Fruit fly (Drosophila melanogaster) whole organism, prepupa: ENCODE measurements around the gene Sclp.

Experiments
- Blimp-1 ChIP-seq: fragments of 200-800 bp; sonication (Bioruptor generic); optimal IDR thresholded peaks from 3 replicates; lab custom pipeline; 2017; ENCODE audit warnings: missing biosample characterization, missing genetic modification characterization, mild to moderate bottlenecking, moderate library complexity, missing genetic modification reagents
- CG10631 ChIP-seq: fragments of 200-800 bp; sonication (Bioruptor generic); optimal IDR thresholded peaks from 2 replicates; lab custom pipeline; 2016; ENCODE audit warnings: missing biosample characterization, missing genetic modification characterization
- CG10669 ChIP-seq: fragments of 200-800 bp; sonication (Bioruptor generic); optimal IDR thresholded peaks from 3 replicates; lab custom pipeline; 2018; ENCODE audit warnings: missing biosample characterization, mild to moderate bottlenecking, missing genetic modification characterization, moderate library complexity
- CG11294 ChIP-seq: fragments of 200-800 bp; sonication (Bioruptor generic); IDR thresholded peaks from 2 replicates; pipeline ENCODE4 v1.3.6; 2022; ENCODE audit warnings: missing biosample characterization, missing genetic modification characterization
- CG11902 ChIP-seq: fragments of 200-800 bp; sonication (Bioruptor generic); optimal IDR thresholded peaks from 3 replicates; lab custom pipeline; 2016; ENCODE audit warnings: missing biosample characterization, missing genetic modification characterization
- CG15336 ChIP-seq: fragments of 200-800 bp; sonication (Bioruptor generic); IDR thresholded peaks from 2 replicates; pipeline ENCODE4 v1.3.6; 2022; ENCODE audit warnings: missing biosample characterization, missing genetic modification characterization
- CG1621 ChIP-seq: fragments of 200-800 bp; sonication (Bioruptor generic); optimal IDR thresholded peaks from 3 replicates; lab custom pipeline; 2018; ENCODE audit warnings: missing biosample characterization, mild to moderate bottlenecking, missing genetic modification characterization
- CG16779 ChIP-seq: fragments of 200-800 bp; sonication (Bioruptor generic); optimal IDR thresholded peaks from 3 replicates; lab custom pipeline; 2017; ENCODE audit warnings: missing biosample characterization, mild to moderate bottlenecking, missing genetic modification characterization
- CG3032 ChIP-seq: fragments of 200-800 bp; optimal IDR thresholded peaks from 2 replicates; lab custom pipeline; 2019; ENCODE audit warnings: missing biosample characterization, mild to moderate bottlenecking, missing genetic modification characterization, moderate library complexity
- CG31627 ChIP-seq: fragments of 200-800 bp; sonication (Bioruptor generic); optimal IDR thresholded peaks from 3 replicates; lab custom pipeline; 2016; ENCODE audit warnings: missing biosample characterization, missing genetic modification characterization
- CG32006 ChIP-seq: fragments of 200-800 bp; sonication (Bioruptor generic); optimal IDR thresholded peaks from 3 replicates; lab custom pipeline; 2017; ENCODE audit warnings: missing biosample characterization, mild to moderate bottlenecking, missing genetic modification characterization
- CG34406 ChIP-seq: fragments of 200-800 bp; sonication (Bioruptor generic); optimal IDR thresholded peaks from 3 replicates; lab custom pipeline; 2016; ENCODE audit warnings: missing biosample characterization, missing genetic modification characterization
- CG4318 ChIP-seq: fragments of 200-800 bp; sonication (Bioruptor generic); optimal IDR thresholded peaks from 3 replicates; lab custom pipeline; 2017; ENCODE audit warnings: missing biosample characterization, mild to moderate bottlenecking, missing genetic modification characterization
- CG6163 ChIP-seq: fragments of 200-800 bp; sonication (Bioruptor generic); IDR thresholded peaks from 3 replicates; pipeline ENCODE4 v1.3.6; 2022; ENCODE audit warnings: missing biosample characterization, missing genetic modification characterization
- CG6792 ChIP-seq: fragments of 200-800 bp; sonication (Bioruptor generic); optimal IDR thresholded peaks from 3 replicates; lab custom pipeline; 2016; ENCODE audit warnings: missing biosample characterization, missing genetic modification characterization
- CG6808 ChIP-seq: fragments of 200-800 bp; sonication (Bioruptor generic); optimal IDR thresholded peaks from 3 replicates; lab custom pipeline; 2017; ENCODE audit warnings: missing biosample characterization, missing genetic modification characterization, mild to moderate bottlenecking, moderate library complexity, missing genetic modification reagents
- CG6854 ChIP-seq: fragments of 200-800 bp; sonication (Bioruptor generic); optimal IDR thresholded peaks from 2 replicates; lab custom pipeline; 2017; ENCODE audit warnings: missing biosample characterization, mild to moderate bottlenecking, missing genetic modification characterization
- CG7368 ChIP-seq: fragments of 200-800 bp; sonication (Bioruptor generic); optimal IDR thresholded peaks from 3 replicates; lab custom pipeline; 2016; ENCODE audit warnings: missing biosample characterization, missing genetic modification characterization
- CG8119 ChIP-seq: fragments of 200-800 bp; sonication (Bioruptor generic); IDR thresholded peaks from 3 replicates; pipeline ENCODE4 v1.3.6; 2022; ENCODE audit warnings: missing biosample characterization, missing genetic modification characterization
- CG8319 ChIP-seq: fragments of 200-800 bp; sonication (Bioruptor generic); optimal IDR thresholded peaks from 3 replicates; lab custom pipeline; 2016; ENCODE audit warnings: missing biosample characterization, missing genetic modification characterization
- CG8632 ChIP-seq: fragments of 200-800 bp; sonication (Bioruptor generic); optimal IDR thresholded peaks from 3 replicates; lab custom pipeline; 2016; ENCODE audit warnings: missing biosample characterization, missing genetic modification characterization
- CG9139 ChIP-seq: fragments of 200-800 bp; sonication (Bioruptor generic); optimal IDR thresholded peaks from 3 replicates; lab custom pipeline; 2017; ENCODE audit warnings: missing biosample characterization, mild to moderate bottlenecking, missing genetic modification characterization
- Eip75B ChIP-seq: fragments of 200-800 bp; sonication (Bioruptor generic); optimal IDR thresholded peaks from 3 replicates; lab custom pipeline; 2016; ENCODE audit warnings: missing biosample characterization, missing genetic modification characterization
- Eip78C ChIP-seq: fragments of 200-800 bp; sonication (Bioruptor generic); peaks from one replicate; lab custom pipeline; 2016; ENCODE audit warnings: missing biosample characterization, missing genetic modification characterization
- Eip93F ChIP-seq: fragments of 200-800 bp; sonication (Bioruptor generic); optimal IDR thresholded peaks from 2 replicates; lab custom pipeline; 2016; ENCODE audit warnings: missing biosample characterization, mild to moderate bottlenecking, missing genetic modification characterization
- Ets21C ChIP-seq: fragments of 200-800 bp; sonication (Bioruptor generic); optimal IDR thresholded peaks from 3 replicates; lab custom pipeline; 2016; ENCODE audit warnings: missing biosample characterization, missing genetic modification characterization
- Ets96B ChIP-seq: fragments of 200-800 bp; optimal IDR thresholded peaks from 2 replicates; lab custom pipeline; 2019; ENCODE audit warnings: missing biosample characterization, mild to moderate bottlenecking, missing genetic modification characterization, moderate library complexity
- Gug ChIP-seq: fragments of 200-800 bp; sonication (Bioruptor generic); IDR thresholded peaks from 2 replicates; pipeline ENCODE4 v1.3.6; 2022; ENCODE audit warnings: missing biosample characterization, missing genetic modification characterization
- Hr38 ChIP-seq: sonication (Bioruptor generic); optimal IDR thresholded peaks from 2 replicates; lab custom pipeline; 2016; ENCODE audit warnings: missing biosample characterization, missing genetic modification characterization
- Hr39 ChIP-seq: fragments of 200-800 bp; sonication (Bioruptor generic); optimal IDR thresholded peaks from 2 replicates; lab custom pipeline; 2016; ENCODE audit warnings: missing biosample characterization, missing genetic modification characterization
- Hr4 ChIP-seq: fragments of 200-800 bp; sonication (Bioruptor generic); optimal IDR thresholded peaks from 3 replicates; lab custom pipeline; 2016; ENCODE audit warnings: missing biosample characterization, missing genetic modification characterization
- Lpt ChIP-seq: fragments of 200-800 bp; sonication (Bioruptor generic); optimal IDR thresholded peaks from 3 replicates; lab custom pipeline; 2016; ENCODE audit warnings: missing biosample characterization, missing genetic modification characterization
- Met ChIP-seq: fragments of 200-800 bp; sonication (Bioruptor generic); optimal IDR thresholded peaks from 3 replicates; lab custom pipeline; 2016; ENCODE audit warnings: missing biosample characterization, missing genetic modification characterization
- OdsH ChIP-seq: fragments of 200-800 bp; sonication (Bioruptor generic); optimal IDR thresholded peaks from 3 replicates; lab custom pipeline; 2016; ENCODE audit warnings: missing biosample characterization, missing genetic modification characterization
- Smox ChIP-seq: fragments of 200-800 bp; sonication (Bioruptor generic); optimal IDR thresholded peaks from 3 replicates; lab custom pipeline; 2016; ENCODE audit warnings: missing biosample characterization, missing genetic modification characterization
- Sox102F ChIP-seq: fragments of 200-800 bp; sonication (Bioruptor generic); optimal IDR thresholded peaks from 2 replicates; lab custom pipeline; 2016; ENCODE audit warnings: missing biosample characterization, mild to moderate bottlenecking, missing genetic modification characterization
- Sox14 ChIP-seq: fragments of 200-800 bp; sonication (Bioruptor generic); optimal IDR thresholded peaks from 3 replicates; lab custom pipeline; 2016; ENCODE audit warnings: missing biosample characterization, missing genetic modification characterization
- Sox15 ChIP-seq: fragments of 200-800 bp; sonication (Bioruptor generic); optimal IDR thresholded peaks from 3 replicates; lab custom pipeline; 2016; ENCODE audit warnings: missing biosample characterization, missing genetic modification characterization
- achi ChIP-seq: fragments of 200-800 bp; sonication (Bioruptor generic); optimal IDR thresholded peaks from 3 replicates; lab custom pipeline; 2016; ENCODE audit warnings: missing biosample characterization, missing genetic modification characterization
- acj6 ChIP-seq: fragments of 200-800 bp; sonication (Bioruptor generic); optimal IDR thresholded peaks from 3 replicates; lab custom pipeline; 2016; ENCODE audit warnings: missing biosample characterization, missing genetic modification characterization
- cyc ChIP-seq: fragments of 200-800 bp; sonication (Bioruptor generic); optimal IDR thresholded peaks from 3 replicates; lab custom pipeline; 2016; ENCODE audit warnings: missing biosample characterization, missing genetic modification characterization
- dsx ChIP-seq: fragments of 200-800 bp; optimal IDR thresholded peaks from 3 replicates; lab custom pipeline; 2019; ENCODE audit warnings: missing biosample characterization, mild to moderate bottlenecking, missing genetic modification characterization, moderate library complexity; ENCODE audit not compliant: poor library complexity, severe bottlenecking
- eg ChIP-seq: fragments of 200-800 bp; sonication (Bioruptor generic); IDR thresholded peaks from 3 replicates; pipeline ENCODE4 v1.3.6; 2022; ENCODE audit warnings: missing biosample characterization, missing genetic modification characterization
- esn ChIP-seq: fragments of 200-800 bp; sonication (Bioruptor generic); optimal IDR thresholded peaks from 2 replicates; lab custom pipeline; 2016; ENCODE audit warnings: missing biosample characterization, mild to moderate bottlenecking, missing genetic modification characterization, moderate library complexity
- fd59A ChIP-seq: fragments of 200-800 bp; sonication (Bioruptor generic); optimal IDR thresholded peaks from 2 replicates; lab custom pipeline; 2017; ENCODE audit warnings: missing biosample characterization, mild to moderate bottlenecking, missing genetic modification characterization, missing genetic modification reagents
- lz ChIP-seq: fragments of 200-800 bp; sonication (Bioruptor generic); optimal IDR thresholded peaks from 3 replicates; lab custom pipeline; 2016; ENCODE audit warnings: missing biosample characterization, missing genetic modification characterization
- net ChIP-seq: fragments of 200-800 bp; sonication (Bioruptor generic); optimal IDR thresholded peaks from 3 replicates; lab custom pipeline; 2016; ENCODE audit warnings: missing biosample characterization, missing genetic modification characterization
- pdm3 ChIP-seq: fragments of 200-800 bp; sonication (Bioruptor generic); optimal IDR thresholded peaks from 3 replicates; lab custom pipeline; 2016; ENCODE audit warnings: missing biosample characterization, missing genetic modification characterization
- salr ChIP-seq, 2 experiments: fragments of 200-800 bp; sonication (Bioruptor generic); optimal IDR thresholded peaks; 3 replicates each; lab custom pipeline; 2016 to 2018; ENCODE audit warnings: missing biosample characterization in 2 of 2, missing genetic modification characterization in 2 of 2, mild to moderate bottlenecking in 1 of 2
- spab ChIP-seq: fragments of 200-800 bp; sonication (Bioruptor generic); optimal IDR thresholded peaks from 2 replicates; lab custom pipeline; 2017; ENCODE audit warnings: missing biosample characterization, mild to moderate bottlenecking, missing genetic modification characterization, missing genetic modification reagents
- svp ChIP-seq: fragments of 200-800 bp; sonication (Bioruptor generic); peaks from one replicate; lab custom pipeline; 2016; ENCODE audit warnings: missing biosample characterization, missing genetic modification characterization
- topi ChIP-seq: fragments of 200-800 bp; sonication (Bioruptor generic); optimal IDR thresholded peaks from 3 replicates; lab custom pipeline; 2016; ENCODE audit warnings: missing biosample characterization, missing genetic modification characterization
- vri ChIP-seq: fragments of 200-800 bp; sonication (Bioruptor generic); optimal IDR thresholded peaks from 3 replicates; lab custom pipeline; 2016; ENCODE audit warnings: missing biosample characterization, mild to moderate bottlenecking, missing genetic modification characterization

The Sclp gene

DNA sequence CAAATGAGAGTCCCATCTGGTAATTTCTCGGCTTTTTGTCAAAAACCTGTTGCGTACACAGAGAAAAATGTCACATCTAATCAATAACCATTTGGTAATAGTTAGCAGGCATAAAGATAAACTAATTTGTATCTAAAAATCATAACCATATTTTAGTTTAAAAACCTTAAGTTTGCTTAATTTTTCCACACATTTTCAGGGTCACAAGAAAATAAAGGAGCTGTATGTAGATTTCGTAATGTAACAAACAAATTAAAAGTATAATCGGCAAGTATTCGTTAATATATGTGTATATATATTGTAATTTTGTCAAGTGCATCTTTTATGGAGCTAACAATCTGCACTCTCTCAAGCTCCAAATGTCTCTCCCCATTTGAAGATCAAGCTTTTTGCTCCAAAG lies 3.5 kb downstream of the Sclp start:
- peak; percentile 30 for TF ChIP-seq spab (GFP tag; lab: Kevin White, UChicago)
- no peak for TF ChIP-seq CG9139 (GFP tag; lab: Kevin White, UChicago)
- TF ChIP-seq Blimp-1 (GFP tag; lab: Kevin White, UChicago) = peak; percentile 61
- peak; percentile 84 for TF ChIP-seq Sox14 (GFP tag; lab: Kevin White, UChicago)
- TF ChIP-seq CG15336 (GFP tag; lab: Robert Waterston, UW) = peak; percentile 95
- TF ChIP-seq CG8119 (GFP tag; lab: Robert Waterston, UW) = peak; percentile 90
- TF ChIP-seq Gug = peak; percentile 76
- peak; percentile 81 for TF ChIP-seq CG6163 (GFP tag; lab: Robert Waterston, UW)
- peak; percentile 77 for TF ChIP-seq net (GFP tag; lab: Kevin White, UChicago)
- TF ChIP-seq Eip93F (GFP tag; lab: Kevin White, UChicago) = no peak
- peak; percentile 30 for TF ChIP-seq CG11902
- TF ChIP-seq CG10669 (GFP tag; lab: Kevin White, UChicago) = peak; percentile 55
- TF ChIP-seq CG6808 (GFP tag; lab: Kevin White, UChicago) = peak; percentile 33
- TF ChIP-seq CG4318 (GFP tag; lab: Kevin White, UChicago) = peak; percentile 86
- peak; percentile 71 for TF ChIP-seq CG34406 (GFP tag; lab: Kevin White, UChicago)
- TF ChIP-seq Met (GFP tag; lab: Kevin White, UChicago) = peak; percentile 88
- peak; percentile 43 for TF ChIP-seq Sox15
- TF ChIP-seq Ets96B (tag; lab: Kevin White, UChicago) = peak; percentile 64
- TF ChIP-seq dsx (GFP tag; lab: Kevin White, UChicago) = peak; percentile 70
- TF ChIP-seq Ets21C = peak; percentile 66
- TF ChIP-seq CG32006 (GFP tag; lab: Kevin White, UChicago) = peak; percentile 92
- peak; percentile 93 for TF ChIP-seq svp
- peak; percentile 83 for TF ChIP-seq acj6 (GFP tag; lab: Kevin White, UChicago)
- peak; percentile 75 for TF ChIP-seq Hr39 (GFP tag; lab: Kevin White, UChicago)
- peak in 1 of 2 experiments; percentile 69 for TF ChIP-seq salr (GFP tag; optimal IDR thresholded peaks at IDR 0.05; lab: Kevin White, UChicago)
- TF ChIP-seq lz (GFP tag; lab: Kevin White, UChicago) = peak; percentile 85
- peak; percentile 77 for TF ChIP-seq CG6792 (GFP tag; lab: Kevin White, UChicago)
- TF ChIP-seq Lpt (GFP tag; lab: Kevin White, UChicago) = peak; percentile 81
- TF ChIP-seq eg (GFP tag; lab: Robert Waterston, UW) = peak; percentile 84
- peak; percentile 28 for TF ChIP-seq fd59A (GFP tag; lab: Kevin White, UChicago)
- TF ChIP-seq CG10631 (GFP tag; lab: Kevin White, UChicago) = peak; percentile 78
- peak; percentile 63 for TF ChIP-seq vri (GFP tag; lab: Kevin White, UChicago)
- TF ChIP-seq pdm3 = peak; percentile 79
- TF ChIP-seq CG8632 (GFP tag; lab: Kevin White, UChicago) = peak; percentile 78
- peak; percentile 76 for TF ChIP-seq cyc (GFP tag; lab: Kevin White, UChicago)
- peak; percentile 84 for TF ChIP-seq OdsH (GFP tag; lab: Kevin White, UChicago)
- peak; percentile 50 for TF ChIP-seq CG8319
- peak; percentile 53 for TF ChIP-seq CG7368 (GFP tag; lab: Kevin White, UChicago)
- peak; percentile 86 for TF ChIP-seq topi (GFP tag; lab: Kevin White, UChicago)
- TF ChIP-seq achi (GFP tag; lab: Kevin White, UChicago) = peak; percentile 80
- TF ChIP-seq Hr38 (GFP tag; lab: Kevin White, UChicago) = no peak
- TF ChIP-seq CG31627 (GFP tag; lab: Kevin White, UChicago) = peak; percentile 79
- TF ChIP-seq CG6854 (GFP tag; lab: Kevin White, UChicago) = peak; percentile 73
- TF ChIP-seq Smox (GFP tag; lab: Kevin White, UChicago) = peak; percentile 82
- TF ChIP-seq CG1621 (tag; lab: Kevin White, UChicago) = peak; percentile 36
- peak; percentile 79 for TF ChIP-seq CG16779 (tag; lab: Kevin White, UChicago)
- peak; percentile 73 for TF ChIP-seq Sox102F (GFP tag; lab: Kevin White, UChicago)
- peak; percentile 75 for TF ChIP-seq CG11294
- TF ChIP-seq Hr4 (GFP tag; lab: Kevin White, UChicago) = peak; percentile 83
- peak; percentile 70 for TF ChIP-seq CG3032 (tag; lab: Kevin White, UChicago)
- peak; percentile 87 for TF ChIP-seq esn (GFP tag; lab: Kevin White, UChicago)
- peak; percentile 67 for TF ChIP-seq Eip75B (GFP tag; lab: Kevin White, UChicago)
- peak; percentile 97 for TF ChIP-seq Eip78C
